Worm (Caenorhabditis elegans) whole organism, L4/young adult: ENCODE data around the gene F54C4.4.
A peak's percentile ranks its signal among the peaks of the same experiment; 100 is the strongest.

Experiments
- W03F9.2 ChIP-seq: fragments of 150-350 bp; optimal IDR thresholded peaks from 2 replicates; lab custom pipeline; 2014; ENCODE audit warnings: missing biosample characterization, missing genetic modification characterization
- dao-5 ChIP-seq: sonication (generic microtip); optimal IDR thresholded peaks from 2 replicates; lab custom pipeline; 2016; ENCODE audit warnings: missing genotype, missing genetic modification characterization, moderate library complexity, missing compliant biosample characterization
- him-1 ChIP-seq: sonication (generic microtip); optimal IDR thresholded peaks from 2 replicates; lab custom pipeline; 2016; ENCODE audit warnings: missing genotype, missing genetic modification reagents, missing genetic modification characterization, missing compliant biosample characterization

DNA sequence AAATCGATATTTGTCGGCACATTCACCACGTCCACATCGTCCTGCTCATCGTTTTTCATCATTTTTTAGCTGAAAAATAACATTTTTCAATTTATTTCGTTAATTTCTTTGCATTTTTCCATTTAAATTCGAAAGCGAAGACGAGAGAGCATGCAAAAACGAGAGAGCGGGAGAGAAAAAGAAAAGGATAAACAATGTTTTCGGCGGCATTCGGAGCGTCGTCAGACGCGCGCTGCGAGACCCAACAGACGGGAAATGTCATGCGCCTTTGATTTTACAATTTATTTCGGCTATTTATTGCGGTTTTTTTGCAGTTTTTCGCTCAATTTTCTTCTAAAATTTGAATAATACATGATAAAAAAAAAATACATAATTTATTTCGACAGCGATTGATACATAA is 865 bp downstream of the F54C4.4 start, which contains the start of gene attf-3:
- TF ChIP-seq dao-5 (tag; lab: Kevin White, UChicago) (no peak), him-1 (no peak), W03F9.2 (tag; lab: Kevin White, UChicago) (peak; percentile 83)
